Worm (Caenorhabditis elegans): Measurements from ENCODE around the gene B0547.2.

The B0547.2 gene

ce11 chrIV:5667191-5667590, 21.4 kb downstream of the B0547.2 start:
- TF ChIP-seq mdl-1 (tag; optimal IDR thresholded peaks at IDR 0.05) (no peak), egl-5 (tag; optimal IDR thresholded peaks at IDR 0.05) (peak; percentile 5), pha-4 (tag; optimal IDR thresholded peaks at IDR 0.05) (peak; percentile 94), lin-15B (tag; optimal IDR thresholded peaks at IDR 0.05) (no peak), elt-2 (tag; optimal IDR thresholded peaks at IDR 0.05) (peak; percentile 26), hmg-11 (tag; optimal IDR thresholded peaks at IDR 0.05) (peak; percentile 78), lin-39 (tag; optimal IDR thresholded peaks at IDR 0.05) (peak; percentile 21), nhr-237 (tag; optimal IDR thresholded peaks at IDR 0.05) (no peak), ceh-28 (tag; optimal IDR thresholded peaks at IDR 0.05) (peak; percentile 62), ceh-9 (tag; optimal IDR thresholded peaks at IDR 0.05) (no peak), nhr-43 (tag; optimal IDR thresholded peaks at IDR 0.05; ENCODE audit: poor library complexity, severe bottlenecking) (peak; percentile 30), nhr-23 (tag; optimal IDR thresholded peaks at IDR 0.05) (peak; percentile 29), fos-1 (tag; optimal IDR thresholded peaks at IDR 0.05) (no peak), ZK546.5 (tag; optimal IDR thresholded peaks at IDR 0.05) (no peak), snpc-4 (tag; optimal IDR thresholded peaks at IDR 0.05) (peak; percentile 46), ama-1 (optimal IDR thresholded peaks at IDR 0.05) (peak; percentile 81), nfya-1 (tag; optimal IDR thresholded peaks at IDR 0.05; ENCODE audit: insufficient read depth) (peak; percentile 57)

- no peak for TF ChIP-seq nhr-25 (tag; optimal IDR thresholded peaks at IDR 0.05)
- peak; percentile 64 for TF ChIP-seq pha-4 (tag; optimal IDR thresholded peaks at IDR 0.05)
Observed at ce11 chrIV:5669459-5669858, 23.7 kb downstream of the B0547.2 start, which contains the start of gene T19E7.6. TSS of gene T19E7.6 (minus strand) at chrIV:5669503.

ce11 chrIV:5671325-5671724, 25.5 kb downstream of the B0547.2 start:
- TF ChIP-seq ceh-82 (tag; optimal IDR thresholded peaks at IDR 0.05): no peak
- peak; percentile 86 for TF ChIP-seq pha-4 (tag; optimal IDR thresholded peaks at IDR 0.05)

ce11 chrIV:5674435-5674834, 28.6 kb downstream of the B0547.2 start, which contains the start of gene srd-5:
TSS of gene srd-5 (minus strand) at chrIV:5674535.
- TF ChIP-seq daf-12 (tag; optimal IDR thresholded peaks at IDR 0.05) (no peak), tbx-2 (tag; optimal IDR thresholded peaks at IDR 0.05) (no peak), sea-2 (GFP tag; optimal IDR thresholded peaks at IDR 0.05) (no peak), fkh-2 (tag; optimal IDR thresholded peaks at IDR 0.05) (no peak), ceh-16 (tag; optimal IDR thresholded peaks at IDR 0.05) (no peak), pqm-1 (tag; optimal IDR thresholded peaks at IDR 0.05) (no peak), ZK546.5 (tag; optimal IDR thresholded peaks at IDR 0.05) (no peak), fkh-10 (GFP tag; optimal IDR thresholded peaks at IDR 0.05) (no peak), elt-1 (tag; optimal IDR thresholded peaks at IDR 0.05) (no peak), snpc-4 (tag; optimal IDR thresholded peaks at IDR 0.05) (no peak)

- TF ChIP-seq fkh-10 (GFP tag; optimal IDR thresholded peaks at IDR 0.05) (no peak), unc-39 (tag; optimal IDR thresholded peaks at IDR 0.05) (no peak), unc-62 (GFP tag; optimal IDR thresholded peaks at IDR 0.05) (no peak)
Observed at ce11 chrIV:5678044-5678443, 32.2 kb downstream of the B0547.2 start, which contains the start of gene C55C3.4. TSS of gene C55C3.4 (minus strand) at chrIV:5678144.

ce11 chrIV:5682547-5683234, 36.9 kb downstream of the B0547.2 start, which contains the start of the genes C55C3.7 and C55C3.6:
TSS of gene C55C3.7 (minus strand) at chrIV:5682647.
TSS of gene C55C3.6 (plus strand) at chrIV:5683184.
- TF ChIP-seq ZK546.5 (tag; optimal IDR thresholded peaks at IDR 0.05) (no peak), unc-62 (GFP tag; optimal IDR thresholded peaks at IDR 0.05) (no peak), fkh-10 (GFP tag; optimal IDR thresholded peaks at IDR 0.05) (no peak), nfya-1 (tag; optimal IDR thresholded peaks at IDR 0.05; ENCODE audit: insufficient read depth) (no peak), nhr-25 (tag; optimal IDR thresholded peaks at IDR 0.05) (no peak), nhr-67 (tag; optimal IDR thresholded peaks at IDR 0.05) (no peak)

Measured in whole organism, L3 larva.